Worm (Caenorhabditis elegans): Measurements from ENCODE around the gene aqp-12.

DNA sequence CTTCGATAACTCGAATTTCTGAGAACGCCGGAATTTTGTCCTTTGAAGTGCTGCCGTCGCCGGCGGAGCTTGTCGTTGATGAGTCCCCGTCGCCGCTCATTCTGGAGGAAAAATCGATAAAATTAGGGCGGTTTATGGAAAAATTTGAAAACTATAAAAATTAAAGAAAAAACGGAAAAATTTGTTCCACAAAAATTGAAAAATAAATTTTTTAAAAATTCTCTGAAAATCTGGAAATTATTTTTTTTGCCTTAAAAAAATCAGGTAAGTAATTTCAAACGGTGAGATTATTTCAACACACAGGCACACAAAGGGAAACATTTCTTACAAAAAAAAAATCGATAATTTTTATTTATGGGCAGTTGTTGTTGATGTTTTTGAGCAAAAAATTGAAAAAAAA, 53.5 kb downstream of the aqp-12 start, which contains the start of gene parn-2:
- no peak for TF ChIP-seq elt-3 (tag; optimal IDR thresholded peaks at IDR 0.05)
- TF ChIP-seq elt-1 (tag; optimal IDR thresholded peaks at IDR 0.05; ENCODE audit: borderline replicate concordance, insufficient read depth) = no peak
- TF ChIP-seq lsy-2 (tag; optimal IDR thresholded peaks at IDR 0.05) = no peak
- TF ChIP-seq tbx-8 (GFP tag; optimal IDR thresholded peaks at IDR 0.05) = no peak
- no peak for TF ChIP-seq nhr-237 (tag; optimal IDR thresholded peaks at IDR 0.05)
- no peak for TF ChIP-seq unc-120 (tag; optimal IDR thresholded peaks at IDR 0.05; ENCODE audit: poor library complexity, severe bottlenecking)
- TF ChIP-seq mab-5 (tag; optimal IDR thresholded peaks at IDR 0.05) = no peak
- no peak for TF ChIP-seq mep-1 (tag; optimal IDR thresholded peaks at IDR 0.05)
- no peak for TF ChIP-seq nhr-2 (tag; optimal IDR thresholded peaks at IDR 0.05)
- TF ChIP-seq unc-62 (GFP tag; optimal IDR thresholded peaks at IDR 0.05) = no peak
